Worm (Caenorhabditis elegans) whole organism, L4 larva: ENCODE results near the gene C35A5.10.

ENCODE experiments used
- D1046.2 ChIP-seq: fragments of 200-800 bp; sonication (Bioruptor generic); IDR thresholded peaks from 2 replicates; pipeline ENCODE4 v1.3.6; 2022; ENCODE audit warnings: missing genetic modification characterization, missing compliant biosample characterization
- F26F4.8 ChIP-seq: fragments of 200-800 bp; sonication (Bioruptor generic); conservative IDR thresholded peaks from 2 replicates; pipeline ENCODE4 v1.3.6; 2022; ENCODE audit warnings: missing genetic modification characterization, missing compliant biosample characterization
- F37D6.2 ChIP-seq: sonication (generic microtip); optimal IDR thresholded peaks from 2 replicates; lab custom pipeline; 2016; ENCODE audit warnings: mild to moderate bottlenecking, missing genetic modification characterization, missing compliant biosample characterization
- T20F7.1 ChIP-seq: fragments of 200-800 bp; sonication (Bioruptor generic); optimal IDR thresholded peaks from 2 replicates; lab custom pipeline; 2018; ENCODE audit warnings: mild to moderate bottlenecking, missing genetic modification characterization, missing compliant biosample characterization
- Y48G9A.11 ChIP-seq: fragments of 200-800 bp; sonication (Bioruptor generic); IDR thresholded peaks from 2 replicates; pipeline ENCODE4 v1.3.6; 2022; ENCODE audit warnings: missing genetic modification reagents, missing genetic modification characterization, missing compliant biosample characterization
- ZK337.2 ChIP-seq: fragments of 200-800 bp; sonication (Bioruptor generic); IDR thresholded peaks from 2 replicates; pipeline ENCODE4 v1.3.6; 2022; ENCODE audit warnings: missing genetic modification reagents, missing genetic modification characterization, missing compliant biosample characterization
- ZK546.5 ChIP-seq, 2 experiments: sonication (generic microtip); optimal IDR thresholded peaks; 2 replicates each; lab custom pipeline; 2017; ENCODE audit warnings: missing biosample characterization in 2 of 2, missing genetic modification characterization in 2 of 2
- arid-1 ChIP-seq: fragments of 200-800 bp; sonication (Bioruptor generic); conservative IDR thresholded peaks from 2 replicates; pipeline ENCODE4 v1.3.6; 2022; ENCODE audit warnings: missing genetic modification reagents, missing genetic modification characterization, missing compliant biosample characterization
- attf-4 ChIP-seq: sonication (generic microtip); optimal IDR thresholded peaks from 3 replicates; lab custom pipeline; 2017; ENCODE audit warnings: missing biosample characterization, missing genetic modification characterization
- ceh-44 ChIP-seq: fragments of 200-800 bp; sonication (Bioruptor generic); IDR thresholded peaks from 2 replicates; pipeline ENCODE4 v1.3.6; 2022; ENCODE audit warnings: missing genetic modification reagents, missing genetic modification characterization, missing compliant biosample characterization
- ces-1 ChIP-seq: fragments of 150-350 bp; sonication (generic microtip); optimal IDR thresholded peaks from 4 replicates; lab custom pipeline; 2014; ENCODE audit warnings: missing biosample characterization, missing genetic modification reagents, missing genetic modification characterization
- daf-16 ChIP-seq, 3 experiments: sonication (generic microtip); optimal IDR thresholded peaks; 2 replicates each; lab custom pipeline; 2016 to 2017; ENCODE audit warnings: missing genetic modification characterization in 3 of 3, missing genetic modification reagents in 3 of 3, mild to moderate bottlenecking in 2 of 3, missing compliant biosample characterization in 2 of 3, missing biosample characterization in 1 of 3, moderate library complexity in 1 of 3
- dpl-1 ChIP-seq: fragments of 150-350 bp; optimal IDR thresholded peaks from 2 replicates; lab custom pipeline; 2014; ENCODE audit warnings: missing biosample characterization, missing genetic modification reagents, missing genetic modification characterization
- egl-43 ChIP-seq: fragments of 200-800 bp; sonication (Bioruptor generic); IDR thresholded peaks from 2 replicates; pipeline ENCODE4 v1.3.6; 2022; ENCODE audit warnings: missing genetic modification reagents, missing genetic modification characterization, missing compliant biosample characterization
- fkh-10 ChIP-seq: fragments of 150-350 bp; optimal IDR thresholded peaks from 2 replicates; lab custom pipeline; 2014; ENCODE audit warnings: missing biosample characterization, missing genetic modification reagents, missing genetic modification characterization
- fos-1 ChIP-seq: fragments of 150-350 bp; optimal IDR thresholded peaks from 2 replicates; lab custom pipeline; 2014; ENCODE audit warnings: missing biosample characterization, missing genetic modification characterization
- hif-1 ChIP-seq, 2 experiments: sonication (generic microtip); optimal IDR thresholded peaks; 2 replicates each; lab custom pipeline; 2016 to 2017; ENCODE audit warnings: missing compliant biosample characterization in 2 of 2, missing genetic modification characterization in 2 of 2, missing genetic modification reagents in 2 of 2, missing genotype in 2 of 2, mild to moderate bottlenecking in 1 of 2
- hlh-11 ChIP-seq: fragments of 200-800 bp; sonication (Bioruptor generic); optimal IDR thresholded peaks from 2 replicates; lab custom pipeline; 2018; ENCODE audit warnings: mild to moderate bottlenecking, missing genetic modification characterization, missing compliant biosample characterization
- hmg-1.1 ChIP-seq: fragments of 200-800 bp; sonication (Bioruptor generic); IDR thresholded peaks from 2 replicates; pipeline ENCODE4 v1.3.6; 2022; ENCODE audit warnings: missing genetic modification reagents, missing genetic modification characterization, missing compliant biosample characterization
- lsy-2 ChIP-seq, 2 experiments: fragments of 150-350 bp in 1 of 2; sonication (generic microtip) in 1 of 2; optimal IDR thresholded peaks; 2 replicates each; lab custom pipeline; 2014 to 2017; ENCODE audit warnings: missing biosample characterization in 2 of 2, missing genetic modification characterization in 2 of 2
- madf-9 ChIP-seq: fragments of 200-800 bp; sonication (Bioruptor generic); conservative IDR thresholded peaks from 2 replicates; pipeline ENCODE4 v1.3.6; 2022; ENCODE audit warnings: missing genetic modification reagents, missing genetic modification characterization, missing compliant biosample characterization
- mdl-1 ChIP-seq, 2 experiments: fragments of 150-350 bp in 1 of 2; sonication (generic microtip) in 1 of 2; optimal IDR thresholded peaks; 2 replicates each; lab custom pipeline; 2014 to 2017; ENCODE audit warnings: missing biosample characterization in 2 of 2, missing genetic modification characterization in 2 of 2
- mep-1 ChIP-seq: fragments of 150-350 bp; sonication (generic microtip); optimal IDR thresholded peaks from 3 replicates; lab custom pipeline; 2014; ENCODE audit warnings: missing biosample characterization, missing genetic modification characterization
- mes-2 ChIP-seq: sonication (generic microtip); optimal IDR thresholded peaks from 2 replicates; lab custom pipeline; 2016; ENCODE audit warnings: missing genotype, mild to moderate bottlenecking, missing genetic modification characterization, missing compliant biosample characterization; ENCODE audit not compliant: poor library complexity, severe bottlenecking
- mxl-3 ChIP-seq: fragments of 200-800 bp; sonication (Bioruptor generic); optimal IDR thresholded peaks from 2 replicates; lab custom pipeline; 2018; ENCODE audit warnings: mild to moderate bottlenecking, missing genetic modification characterization, missing compliant biosample characterization
- nhr-25 ChIP-seq: sonication (generic microtip); optimal IDR thresholded peaks from 2 replicates; lab custom pipeline; 2017; ENCODE audit warnings: missing genetic modification characterization, mild to moderate bottlenecking, missing compliant biosample characterization, antibody characterized with exemption, moderate library complexity, borderline replicate concordance; ENCODE audit not compliant: insufficient read depth
- nhr-28 ChIP-seq: fragments of 150-350 bp; optimal IDR thresholded peaks from 2 replicates; lab custom pipeline; 2014; ENCODE audit warnings: missing biosample characterization, missing genetic modification characterization
- nhr-76 ChIP-seq: fragments of 150-350 bp; optimal IDR thresholded peaks from 2 replicates; lab custom pipeline; 2014; ENCODE audit warnings: missing biosample characterization, missing genetic modification characterization
- nhr-77 ChIP-seq: fragments of 150-350 bp; optimal IDR thresholded peaks from 2 replicates; lab custom pipeline; 2014; ENCODE audit warnings: missing biosample characterization, missing genetic modification characterization
- pqm-1 ChIP-seq: sonication (generic microtip); optimal IDR thresholded peaks from 2 replicates; lab custom pipeline; 2017; ENCODE audit warnings: missing biosample characterization, missing genetic modification characterization
- saeg-2 ChIP-seq: fragments of 200-800 bp; sonication (Bioruptor generic); IDR thresholded peaks from 2 replicates; pipeline ENCODE4 v1.3.6; 2022; ENCODE audit warnings: missing genetic modification reagents, missing genetic modification characterization, missing compliant biosample characterization
- sdz-12 ChIP-seq: fragments of 200-800 bp; sonication (Bioruptor generic); optimal IDR thresholded peaks from 2 replicates; lab custom pipeline; 2018; ENCODE audit warnings: mild to moderate bottlenecking, missing genetic modification characterization, missing compliant biosample characterization
- skn-1 ChIP-seq: fragments of 150-350 bp; optimal IDR thresholded peaks from 2 replicates; lab custom pipeline; 2014; ENCODE audit warnings: missing biosample characterization, missing genetic modification characterization
- spr-3 ChIP-seq: fragments of 200-800 bp; sonication (Bioruptor generic); optimal IDR thresholded peaks from 2 replicates; lab custom pipeline; 2018; ENCODE audit warnings: mild to moderate bottlenecking, missing genetic modification characterization, missing compliant biosample characterization
- tra-1 ChIP-seq: fragments of 200-800 bp; sonication (Bioruptor generic); IDR thresholded peaks from 2 replicates; pipeline ENCODE4 v1.3.6; 2022; ENCODE audit warnings: missing genetic modification reagents, missing genetic modification characterization, missing compliant biosample characterization
- zfp-2 ChIP-seq: sonication (generic microtip); optimal IDR thresholded peaks from 2 replicates; lab custom pipeline; 2016; ENCODE audit warnings: mild to moderate bottlenecking, missing genetic modification characterization, missing compliant biosample characterization
- zip-11 ChIP-seq: fragments of 200-800 bp; sonication (Bioruptor generic); IDR thresholded peaks from 2 replicates; pipeline ENCODE4 v1.3.6; 2022; ENCODE audit warnings: missing genetic modification characterization, missing compliant biosample characterization
- ztf-7 ChIP-seq: fragments of 150-350 bp; optimal IDR thresholded peaks from 2 replicates; lab custom pipeline; 2014; ENCODE audit warnings: missing biosample characterization, missing genetic modification characterization

C35A5.10 gene

DNA sequence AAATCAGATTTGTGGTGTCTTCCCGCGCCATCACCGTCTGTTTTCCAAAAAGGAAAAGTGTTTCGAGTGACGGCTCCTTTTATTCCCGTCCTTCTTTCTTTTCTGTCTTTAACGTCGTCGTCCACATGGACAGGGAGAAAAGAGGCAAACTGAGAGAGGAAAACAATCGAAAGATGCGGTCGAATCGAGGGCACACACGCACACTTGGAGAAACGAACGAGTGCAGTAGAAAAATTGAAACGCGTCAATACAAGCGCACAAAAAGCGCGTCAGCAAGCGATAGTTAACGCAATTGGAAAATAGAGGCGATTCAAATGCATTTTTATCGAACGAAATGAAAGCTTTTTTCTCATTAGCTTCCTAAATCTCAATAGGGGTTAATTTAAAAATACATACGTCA lies 32.8 kb downstream of the C35A5.10 start (continued):
- TF ChIP-seq mes-2 (tag; lab: Kevin White, UChicago): peak; percentile 91
- peak; percentile 94 for TF ChIP-seq mep-1 (tag; lab: Kevin White, UChicago)
- peak in 1 of 2 experiments; percentile 71 for TF ChIP-seq daf-16 (GFP tag; optimal IDR thresholded peaks at IDR 0.05; lab: Kevin White, UChicago)
- peak; percentile 66 for TF ChIP-seq daf-16 (tag; optimal IDR thresholded peaks at IDR 0.05; lab: Kevin White, UChicago)
- TF ChIP-seq T20F7.1: peak; percentile 81
- TF ChIP-seq pqm-1 (tag; lab: Kevin White, UChicago): no peak
- peak; percentile 64; the same call in 1 of the 2 replicates for TF ChIP-seq tra-1 (GFP tag; lab: Robert Waterston, UW)
- TF ChIP-seq egl-43 (GFP tag; lab: Robert Waterston, UW): peak; percentile 66; the same call in 1 of the 2 replicates
- TF ChIP-seq nhr-25 (tag; lab: Kevin White, UChicago): peak; percentile 12
- no peak for TF ChIP-seq Y48G9A.11
- TF ChIP-seq hlh-11 (tag; lab: Kevin White, UChicago): peak; percentile 89
- TF ChIP-seq hif-1 (tag; optimal IDR thresholded peaks at IDR 0.05; lab: Kevin White, UChicago): peak; percentile 47 to 81
- peak; percentile 85 for TF ChIP-seq ztf-7 (tag; lab: Kevin White, UChicago)
- no peak for TF ChIP-seq F26F4.8 (GFP tag; lab: Robert Waterston, UW)
- peak in 1 of 2 experiments; percentile 90 for TF ChIP-seq mdl-1 (tag; optimal IDR thresholded peaks at IDR 0.05; lab: Kevin White, UChicago)
- TF ChIP-seq hmg-1.1 (GFP tag; lab: Robert Waterston, UW): peak; percentile 89
- 0 out of 2 replicates have a peak, but pooled peaks have one; percentile 10 for TF ChIP-seq arid-1 (GFP tag; lab: Robert Waterston, UW)
- TF ChIP-seq dpl-1: peak; percentile 96
- no peak for TF ChIP-seq ceh-44
- TF ChIP-seq skn-1 (tag; lab: Kevin White, UChicago): no peak
- TF ChIP-seq mxl-3 (GFP tag; lab: Kevin White, UChicago): peak; percentile 94
- TF ChIP-seq sdz-12 (GFP tag; lab: Kevin White, UChicago): no peak

DNA sequence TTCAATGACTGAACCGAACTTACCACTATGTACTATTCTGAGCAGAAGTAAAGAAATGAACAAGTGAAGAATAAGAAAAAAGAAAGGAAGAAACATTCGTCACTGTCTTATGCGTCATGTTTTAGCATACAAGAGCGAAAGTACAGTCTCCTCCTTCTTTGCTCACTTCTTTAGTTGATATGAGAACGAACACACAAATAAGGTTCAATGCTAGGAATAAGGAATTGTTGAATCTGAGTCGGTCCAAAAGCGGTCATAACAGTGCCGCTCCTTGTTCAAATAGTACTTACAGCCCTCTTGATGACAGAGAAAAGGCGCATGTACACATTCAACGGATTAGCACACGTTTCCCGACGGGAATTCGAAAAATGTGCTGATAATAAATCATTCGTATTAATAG lies 35.1 kb downstream of the C35A5.10 start, which contains the start of gene F25D1.8:
Gene F25D1.8, plus strand, starts transcription at position 301 of the 400 bp plus-strand sequence.
- TF ChIP-seq F37D6.2 (tag; lab: Kevin White, UChicago): no peak
- no peak for TF ChIP-seq D1046.2 (GFP tag; lab: Robert Waterston, UW)
- TF ChIP-seq ces-1 (GFP tag; lab: Kevin White, UChicago): no peak
- no peak for TF ChIP-seq zip-11 (GFP tag; lab: Robert Waterston, UW)
- TF ChIP-seq spr-3: no peak
- TF ChIP-seq fkh-10 (GFP tag; lab: Kevin White, UChicago): no peak
- TF ChIP-seq ztf-7 (tag; lab: Kevin White, UChicago): no peak
- TF ChIP-seq ZK337.2 (GFP tag; lab: Robert Waterston, UW): no peak

DNA sequence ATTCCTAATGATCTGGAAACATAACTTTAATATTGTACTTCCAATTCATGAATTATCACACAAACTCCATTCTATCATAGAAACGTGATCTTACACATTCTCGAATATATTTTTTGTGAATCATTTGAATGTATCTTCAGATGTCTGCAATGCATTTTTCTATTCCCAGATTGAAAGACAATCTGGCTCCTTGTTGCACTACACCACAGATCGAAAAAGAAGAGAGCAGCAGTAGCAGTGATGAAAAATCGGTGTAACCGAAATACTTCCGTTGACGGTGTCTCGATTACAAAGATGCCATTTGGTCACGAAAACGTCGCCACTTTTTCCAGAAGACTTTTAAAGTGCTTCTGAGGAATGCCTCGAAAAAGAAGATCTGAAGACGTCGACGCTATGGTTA lies 36.0 kb downstream of the C35A5.10 start, which contains the start of gene degt-1:
Gene degt-1, plus strand, starts transcription at position 301 of the 400 bp plus-strand sequence.
- TF ChIP-seq lsy-2 (tag; optimal IDR thresholded peaks at IDR 0.05; lab: Kevin White, UChicago) (no peak), ztf-7 (tag; lab: Kevin White, UChicago) (no peak), fos-1 (no peak)
- TF ChIP-seq, all 104 proteins: peak for 0

DNA sequence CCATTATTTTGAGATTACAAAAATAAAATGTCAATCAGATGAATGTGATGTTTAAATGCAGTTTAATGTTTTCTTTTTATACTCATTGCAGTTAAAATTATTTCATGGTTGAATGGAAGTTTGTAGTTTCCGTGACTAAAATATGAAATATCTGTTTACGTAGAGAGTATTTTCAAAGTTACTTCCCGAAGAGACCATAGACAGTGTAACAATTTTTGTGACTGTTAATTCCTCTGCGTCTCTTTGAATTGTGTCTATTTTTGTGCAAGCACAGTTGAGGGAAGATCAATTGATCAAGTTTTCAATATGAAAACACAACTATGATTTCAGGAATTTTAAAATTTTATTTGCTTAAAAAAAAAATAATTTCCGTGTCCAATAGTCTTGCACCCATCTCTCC lies 42.8 kb downstream of the C35A5.10 start, which contains the start of gene F25D1.5:
Gene F25D1.5, minus strand, starts transcription at position 35 of the 400 bp plus-strand sequence.
- TF ChIP-seq nhr-77 (tag; lab: Kevin White, UChicago) (peak; percentile 98), daf-16 (GFP tag; optimal IDR thresholded peaks at IDR 0.05; lab: Kevin White, UChicago) (no peak), daf-16 (tag; optimal IDR thresholded peaks at IDR 0.05; lab: Kevin White, UChicago) (peak; percentile 90), attf-4 (tag; lab: Kevin White, UChicago) (no peak), T20F7.1 (no peak), madf-9 (GFP tag; lab: Robert Waterston, UW) (no peak), nhr-76 (tag; lab: Kevin White, UChicago) (no peak), ZK546.5 (tag; optimal IDR thresholded peaks at IDR 0.05; lab: Kevin White, UChicago) (no peak), zfp-2 (tag; lab: Kevin White, UChicago) (no peak), saeg-2 (GFP tag; lab: Robert Waterston, UW) (no peak), nhr-28 (tag; lab: Kevin White, UChicago) (peak; percentile 98)
